Worm (Caenorhabditis elegans): ENCODE data around the gene Y54G2A.32.

The Y54G2A.32 gene

DNA sequence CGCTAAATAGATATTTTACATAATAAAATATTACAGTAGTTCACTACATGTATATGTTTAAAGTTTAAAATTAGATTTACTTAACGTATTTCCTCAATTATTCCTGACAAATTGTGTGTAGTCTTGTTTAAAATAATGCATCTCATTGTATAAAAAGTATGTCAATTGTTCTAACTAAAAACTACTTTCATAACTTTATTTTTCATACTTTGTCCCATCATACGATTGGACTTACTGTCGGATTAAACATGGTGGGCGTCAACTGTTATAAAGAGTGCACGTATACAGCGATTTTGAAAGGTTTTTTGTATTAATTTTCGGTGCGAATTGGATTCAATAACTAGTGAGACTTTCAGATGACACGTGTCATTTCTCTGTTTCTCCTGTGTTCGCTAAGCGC, at the start of gene Y54G2A.32:
Gene Y54G2A.32 (plus strand): TSS at position 301 of the 400 bp plus-strand sequence.
- TF ChIP-seq alr-1 (tag; optimal IDR thresholded peaks at IDR 0.05; ENCODE audit: borderline replicate concordance) (no peak), skn-1 (tag; optimal IDR thresholded peaks at IDR 0.05) (no peak), egl-13 (tag; optimal IDR thresholded peaks at IDR 0.05) (no peak), mef-2 (tag; optimal IDR thresholded peaks at IDR 0.05) (no peak), zip-4 (GFP tag; optimal IDR thresholded peaks at IDR 0.05) (no peak), pqm-1 (tag; optimal IDR thresholded peaks at IDR 0.05) (no peak), lir-3 (tag; optimal IDR thresholded peaks at IDR 0.05; ENCODE audit: poor library complexity) (no peak), hlh-17 (GFP tag; optimal IDR thresholded peaks at IDR 0.05; ENCODE audit: borderline replicate concordance) (no peak), fkh-10 (GFP tag; optimal IDR thresholded peaks at IDR 0.05) (no peak)

DNA sequence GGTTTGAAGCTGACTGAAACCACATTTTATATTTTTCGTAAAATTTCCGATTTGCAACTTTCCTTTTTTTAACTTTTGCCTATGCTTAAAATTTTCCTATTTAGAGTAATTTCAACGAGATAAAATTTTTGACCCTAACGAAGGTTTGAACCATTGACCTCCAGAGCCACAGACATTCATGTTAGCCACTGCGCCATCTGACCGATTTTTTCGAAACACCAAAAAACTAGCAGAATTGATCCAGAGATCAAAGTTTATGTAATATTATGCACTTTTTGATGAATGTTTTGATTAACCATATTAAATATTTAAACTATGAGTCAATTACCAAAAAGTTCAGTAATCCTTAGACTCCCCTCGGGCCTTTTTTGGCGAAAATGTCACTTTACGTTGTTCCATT, 45.7 kb upstream of the Y54G2A.32 start:
- TF ChIP-seq fos-1 (tag; optimal IDR thresholded peaks at IDR 0.05) = no peak
- TF ChIP-seq lin-14 (GFP tag; optimal IDR thresholded peaks at IDR 0.05) = no peak
- no peak for TF ChIP-seq mab-9 (GFP tag; IDR thresholded peaks at IDR 0.05)
- TF ChIP-seq nhr-237 (tag; optimal IDR thresholded peaks at IDR 0.05) = no peak
- TF ChIP-seq unc-30 (tag; optimal IDR thresholded peaks at IDR 0.05) = no peak
- no peak for TF ChIP-seq hpl-2 (GFP tag; optimal IDR thresholded peaks at IDR 0.05)
- TF ChIP-seq unc-86 (tag; optimal IDR thresholded peaks at IDR 0.05) = no peak
- no peak for TF ChIP-seq lin-15B (tag; optimal IDR thresholded peaks at IDR 0.05)
- no peak for TF ChIP-seq lin-35 (GFP tag; optimal IDR thresholded peaks at IDR 0.05)
- no peak for TF ChIP-seq fkh-10 (GFP tag; optimal IDR thresholded peaks at IDR 0.05)
- no peak for TF ChIP-seq unc-130 (tag; optimal IDR thresholded peaks at IDR 0.05)

ce11 chrIV:2759163-2759562, 44.6 kb upstream of the Y54G2A.32 start, which contains the start of gene Y54G2A.38:
TSS of gene Y54G2A.38 (plus strand) at chrIV:2759463.
- TF ChIP-seq ceh-8 (GFP tag; optimal IDR thresholded peaks at IDR 0.05) (no peak), C04F5.9 (tag; optimal IDR thresholded peaks at IDR 0.05) (no peak), C16A3.4 (tag; optimal IDR thresholded peaks at IDR 0.05) (no peak), lin-13 (GFP tag; optimal IDR thresholded peaks at IDR 0.05) (no peak), C34B4.2 (tag; optimal IDR thresholded peaks at IDR 0.05) (no peak), nhr-77 (tag; optimal IDR thresholded peaks at IDR 0.05) (no peak), nhr-47 (tag; optimal IDR thresholded peaks at IDR 0.05) (no peak), mab-9 (GFP tag; IDR thresholded peaks at IDR 0.05) (no peak), pag-3 (tag; optimal IDR thresholded peaks at IDR 0.05; ENCODE audit: borderline replicate concordance, insufficient read depth) (no peak), nhr-76 (tag; optimal IDR thresholded peaks at IDR 0.05) (no peak), nhr-12 (tag; optimal IDR thresholded peaks at IDR 0.05) (no peak), aha-1 (tag; optimal IDR thresholded peaks at IDR 0.05) (no peak), efl-1 (optimal IDR thresholded peaks at IDR 0.05) (no peak), efl-1 (GFP tag; optimal IDR thresholded peaks at IDR 0.05 in 1 of 2) (no peak), swsn-7 (tag; optimal IDR thresholded peaks at IDR 0.05) (no peak)

- TF ChIP-seq nhr-77 (tag; optimal IDR thresholded peaks at IDR 0.05) (no peak), hpl-2 (GFP tag; optimal IDR thresholded peaks at IDR 0.05) (no peak), skn-1 (tag; optimal IDR thresholded peaks at IDR 0.05) (no peak), ztf-4 (tag; optimal IDR thresholded peaks at IDR 0.05) (no peak), mep-1 (tag; optimal IDR thresholded peaks at IDR 0.05) (no peak), egl-27 (tag; optimal IDR thresholded peaks at IDR 0.05) (no peak), jun-1 (tag; optimal IDR thresholded peaks at IDR 0.05) (no peak), pax-3 (tag; optimal IDR thresholded peaks at IDR 0.05) (no peak), pqm-1 (tag; optimal IDR thresholded peaks at IDR 0.05) (no peak), unc-86 (tag; optimal IDR thresholded peaks at IDR 0.05) (no peak)
Observed at ce11 chrIV:2761477-2761876, 42.3 kb upstream of the Y54G2A.32 start.
